Comparison of ENCODE assay signal across 1 fruit fly cellular context in genomic region chr3R:6919974-6920373, dm6.
TF ChIP-seq lines count a peak whose summit lies in the region.

No protein-coding gene starts in this region.

TF ChIP-seq in whole organism, embryonic, 481 proteins besides CTCF, POLR2A, EP300 and RAD21 (continued from another document and continues in another):
- TF ChIP-seq CG14667 (GFP tag; IDR thresholded peaks at IDR 0.05; lab: Robert Waterston, UW) (peak; percentile 58), vvl (GFP tag; IDR thresholded peaks at IDR 0.05; lab: Robert Waterston, UW) (peak; percentile 79), Gsc (GFP tag; IDR thresholded peaks at IDR 0.05; lab: Robert Waterston, UW) (peak; percentile 30; the same call in 1 of the 2 replicates), CG3838 (GFP tag; optimal IDR thresholded peaks at IDR 0.05; lab: Kevin White, UChicago) (no peak), Nf-YC (tag; optimal IDR thresholded peaks at IDR 0.05; lab: Kevin White, UChicago) (peak; percentile 49), Asciz (GFP tag; optimal IDR thresholded peaks at IDR 0.05; lab: Kevin White, UChicago) (peak; percentile 65), CG8290 (GFP tag; optimal IDR thresholded peaks at IDR 0.05; lab: Kevin White, UChicago) (no peak), CG8290 (tag; optimal IDR thresholded peaks at IDR 0.05; lab: Kevin White, UChicago) (no peak), gce (GFP tag; IDR thresholded peaks at IDR 0.05; lab: Robert Waterston, UW) (0 out of 3 replicates have a peak, but pooled peaks have one; percentile 68), salm (tag; optimal IDR thresholded peaks at IDR 0.05; lab: Kevin White, UChicago) (peak; percentile 4), CG9215 (GFP tag; IDR thresholded peaks at IDR 0.05; lab: Robert Waterston, UW) (peak; percentile 45; the same call in 1 of the 2 replicates), wor (GFP tag; IDR thresholded peaks at IDR 0.05; lab: Robert Waterston, UW) (peak; percentile 49), fd102C (GFP tag; optimal IDR thresholded peaks at IDR 0.05; lab: Kevin White, UChicago) (no peak), row (GFP tag; IDR thresholded peaks at IDR 0.05; lab: Robert Waterston, UW) (peak; percentile 78), slp2 (GFP tag; optimal IDR thresholded peaks at IDR 0.05; lab: Kevin White, UChicago) (peak; percentile 54), Optix (GFP tag; IDR thresholded peaks at IDR 0.05; lab: Robert Waterston, UW) (peak; percentile 70), CoRest (tag; optimal IDR thresholded peaks at IDR 0.05; lab: Kevin White, UChicago) (peak; percentile 66), Mes4 (GFP tag; optimal IDR thresholded peaks at IDR 0.05; lab: Kevin White, UChicago) (no peak), btn (GFP tag; optimal IDR thresholded peaks at IDR 0.05; lab: Kevin White, UChicago) (peak; percentile 3), sob (GFP tag; IDR thresholded peaks at IDR 0.05; lab: Robert Waterston, UW) (peak; percentile 67), crol (GFP tag; IDR thresholded peaks at IDR 0.05; lab: Robert Waterston, UW) (0 out of 2 replicates have a peak, but pooled peaks have one; percentile 16), kay (GFP tag; optimal IDR thresholded peaks at IDR 0.05; lab: Kevin White, UChicago) (no peak), HLHmδ (GFP tag; optimal IDR thresholded peaks at IDR 0.05; lab: Kevin White, UChicago) (no peak), CG12659 (GFP tag; optimal IDR thresholded peaks at IDR 0.05; lab: Kevin White, UChicago) (peak; percentile 40), Antp (GFP tag; optimal IDR thresholded peaks at IDR 0.05; lab: Kevin White, UChicago) (peak; percentile 39), CG13123 (GFP tag; optimal IDR thresholded peaks at IDR 0.05; lab: Kevin White, UChicago) (no peak), CG17802 (tag; optimal IDR thresholded peaks at IDR 0.05; lab: Kevin White, UChicago) (no peak), CG6254 (GFP tag; optimal IDR thresholded peaks at IDR 0.05; lab: Kevin White, UChicago) (peak; percentile 42), CG11085 (GFP tag; IDR thresholded peaks at IDR 0.05; lab: Robert Waterston, UW) (no peak; the same call in 1 of the 2 replicates), Fer2 (tag; optimal IDR thresholded peaks at IDR 0.05; lab: Kevin White, UChicago) (no peak), inv (GFP tag; IDR thresholded peaks at IDR 0.05; lab: Robert Waterston, UW; ENCODE audit: partially characterized antibody) (no peak), Doc3 (GFP tag; IDR thresholded peaks at IDR 0.05; lab: Robert Waterston, UW; ENCODE audit: partially characterized antibody) (no peak), kah (GFP tag; optimal IDR thresholded peaks at IDR 0.05; lab: Kevin White, UChicago) (peak; percentile 33), bowl (GFP tag; IDR thresholded peaks at IDR 0.05; lab: Robert Waterston, UW) (peak; percentile 19; the same call in 1 of the 2 replicates), CG2116 (GFP tag; optimal IDR thresholded peaks at IDR 0.05; lab: Kevin White, UChicago) (peak; percentile 2), CG2120 (GFP tag; optimal IDR thresholded peaks at IDR 0.05; lab: Kevin White, UChicago) (peak; percentile 60), ERR (GFP tag; optimal IDR thresholded peaks at IDR 0.05; lab: Kevin White, UChicago) (no peak), eyg (GFP tag; optimal IDR thresholded peaks at IDR 0.05; lab: Kevin White, UChicago) (peak; percentile 5), Dip2 (GFP tag; IDR thresholded peaks at IDR 0.05; lab: Robert Waterston, UW) (no peak), stwl (tag; optimal IDR thresholded peaks at IDR 0.05; lab: Kevin White, UChicago) (no peak), pita (GFP tag; optimal IDR thresholded peaks at IDR 0.05; lab: Kevin White, UChicago) (no peak), oc (tag; optimal IDR thresholded peaks at IDR 0.05; lab: Kevin White, UChicago) (peak; percentile 63), CG7839 (tag; optimal IDR thresholded peaks at IDR 0.05; lab: Kevin White, UChicago) (peak; percentile 73), insv (GFP tag; optimal IDR thresholded peaks at IDR 0.05; lab: Kevin White, UChicago) (no peak), CG13296 (GFP tag; optimal IDR thresholded peaks at IDR 0.05; lab: Kevin White, UChicago) (no peak), nmo (GFP tag; optimal IDR thresholded peaks at IDR 0.05; lab: Kevin White, UChicago) (peak; percentile 70), ranshi (GFP tag; IDR thresholded peaks at IDR 0.05; lab: Robert Waterston, UW) (peak; percentile 75), Spps (tag; optimal IDR thresholded peaks at IDR 0.05; lab: Kevin White, UChicago) (no peak), cwo (GFP tag; optimal IDR thresholded peaks at IDR 0.05; lab: Kevin White, UChicago) (peak; percentile 43), Poxn (GFP tag; IDR thresholded peaks at IDR 0.05; lab: Robert Waterston, UW) (no peak), CG6813 (GFP tag; optimal IDR thresholded peaks at IDR 0.05; lab: Kevin White, UChicago) (peak; percentile 29), gsb-n (tag; optimal IDR thresholded peaks at IDR 0.05; lab: Kevin White, UChicago) (peak; percentile 57), CG6689 (GFP tag; IDR thresholded peaks at IDR 0.05; lab: Robert Waterston, UW) (peak; percentile 76), CG16863 (GFP tag; optimal IDR thresholded peaks at IDR 0.05; lab: Kevin White, UChicago) (peak; percentile 44), HLH4C (GFP tag; IDR thresholded peaks at IDR 0.05; lab: Robert Waterston, UW; ENCODE audit: partially characterized antibody) (no peak), trh (GFP tag; optimal IDR thresholded peaks at IDR 0.05; lab: Kevin White, UChicago) (peak; percentile 41), Pdp1 (GFP tag; optimal IDR thresholded peaks at IDR 0.05; lab: Kevin White, UChicago) (peak; percentile 51 to 55), H15 (GFP tag; IDR thresholded peaks at IDR 0.05; lab: Robert Waterston, UW) (peak; percentile 70), crp (GFP tag; optimal IDR thresholded peaks at IDR 0.05; lab: Kevin White, UChicago) (no peak), sens-2 (GFP tag; IDR thresholded peaks at IDR 0.05; lab: Robert Waterston, UW) (peak; percentile 71), Nf-YA (GFP tag; IDR thresholded peaks at IDR 0.05; lab: Robert Waterston, UW) (0 out of 2 replicates have a peak, but pooled peaks have one; percentile 23), D19A (tag; optimal IDR thresholded peaks at IDR 0.05; lab: Kevin White, UChicago) (peak; percentile 40), CG31388 (GFP tag; optimal IDR thresholded peaks at IDR 0.05; lab: Kevin White, UChicago) (no peak), slou (GFP tag; optimal IDR thresholded peaks at IDR 0.05; lab: Kevin White, UChicago) (no peak), CG14014 (GFP tag; IDR thresholded peaks at IDR 0.05; lab: Robert Waterston, UW) (peak; percentile 64), Lim3 (GFP tag; IDR thresholded peaks at IDR 0.05; lab: Robert Waterston, UW) (0 out of 2 replicates have a peak, but pooled peaks have one; percentile 37), CG34422 (GFP tag; IDR thresholded peaks at IDR 0.05; lab: Robert Waterston, UW) (peak; percentile 72; the same call in 2 of the 3 replicates), CG12071 (GFP tag; optimal IDR thresholded peaks at IDR 0.05; lab: Kevin White, UChicago) (peak; percentile 46), Meics (GFP tag; optimal IDR thresholded peaks at IDR 0.05; lab: Kevin White, UChicago) (peak; percentile 57), nerfin-1 (tag; optimal IDR thresholded peaks at IDR 0.05; lab: Kevin White, UChicago) (peak; percentile 52), Dref (GFP tag; IDR thresholded peaks at IDR 0.05; lab: Robert Waterston, UW) (no peak), dmrt11E (tag; optimal IDR thresholded peaks at IDR 0.05; lab: Kevin White, UChicago) (peak; percentile 50), Sin3A (optimal IDR thresholded peaks at IDR 0.05; lab: Kevin White, UChicago) (no peak), bbx (GFP tag; IDR thresholded peaks at IDR 0.05; lab: Robert Waterston, UW; ENCODE audit: partially characterized antibody) (no peak), CG3281 (GFP tag; optimal IDR thresholded peaks at IDR 0.05; lab: Kevin White, UChicago) (peak; percentile 30), cato (GFP tag; optimal IDR thresholded peaks at IDR 0.05; lab: Kevin White, UChicago; ENCODE audit: borderline replicate concordance) (no peak), CG12219 (GFP tag; optimal IDR thresholded peaks at IDR 0.05; lab: Kevin White, UChicago) (peak; percentile 56), Kr (GFP tag; optimal IDR thresholded peaks at IDR 0.05; lab: Kevin White, UChicago) (no peak), CG7271 (tag; optimal IDR thresholded peaks at IDR 0.05; lab: Kevin White, UChicago) (no peak), Aef1 (GFP tag; IDR thresholded peaks at IDR 0.05; lab: Robert Waterston, UW) (peak; percentile 70), knrl (GFP tag; IDR thresholded peaks at IDR 0.05; lab: Robert Waterston, UW; ENCODE audit: partially characterized antibody) (no peak), Jarid2 (GFP tag; optimal IDR thresholded peaks at IDR 0.05; lab: Kevin White, UChicago) (peak; percentile 27), CG15011 (GFP tag; optimal IDR thresholded peaks at IDR 0.05; lab: Kevin White, UChicago) (peak; percentile 27), dm (GFP tag; optimal IDR thresholded peaks at IDR 0.05; lab: Kevin White, UChicago) (peak; percentile 22), CG1792 (GFP tag; optimal IDR thresholded peaks at IDR 0.05; lab: Kevin White, UChicago) (peak; percentile 3), CG7928 (GFP tag; optimal IDR thresholded peaks at IDR 0.05; lab: Kevin White, UChicago) (no peak), en (GFP tag; optimal IDR thresholded peaks at IDR 0.05; lab: Kevin White, UChicago) (no peak), CG12391 (tag; optimal IDR thresholded peaks at IDR 0.05; lab: Kevin White, UChicago) (peak; percentile 62), CG10979 (tag; optimal IDR thresholded peaks at IDR 0.05; lab: Kevin White, UChicago) (peak; percentile 74), CG15073 (GFP tag; optimal IDR thresholded peaks at IDR 0.05; lab: Kevin White, UChicago) (no peak), PHDP (tag; optimal IDR thresholded peaks at IDR 0.05; lab: Kevin White, UChicago) (peak; percentile 34), CG33557 (GFP tag; optimal IDR thresholded peaks at IDR 0.05; lab: Kevin White, UChicago) (no peak), Camta (GFP tag; optimal IDR thresholded peaks at IDR 0.05; lab: Kevin White, UChicago) (peak; percentile 44), Doc2 (GFP tag; IDR thresholded peaks at IDR 0.05; lab: Robert Waterston, UW) (no peak), Neu2 (GFP tag; optimal IDR thresholded peaks at IDR 0.05; lab: Kevin White, UChicago; ENCODE audit: borderline replicate concordance) (no peak), Scr (GFP tag; IDR thresholded peaks at IDR 0.05; lab: Robert Waterston, UW; ENCODE audit: partially characterized antibody) (no peak), Max (GFP tag; optimal IDR thresholded peaks at IDR 0.05; lab: Kevin White, UChicago) (peak; percentile 35), Rfx (GFP tag; IDR thresholded peaks at IDR 0.05; lab: Robert Waterston, UW) (peak; percentile 66), Drgx (GFP tag; IDR thresholded peaks at IDR 0.05; lab: Robert Waterston, UW) (peak; percentile 70), Hmr (GFP tag; optimal IDR thresholded peaks at IDR 0.05; lab: Kevin White, UChicago) (peak; percentile 45), Hey (tag; optimal IDR thresholded peaks at IDR 0.05; lab: Kevin White, UChicago) (no peak), CG11456 (GFP tag; IDR thresholded peaks at IDR 0.05; lab: Robert Waterston, UW) (peak; percentile 75; the same call in 2 of the 3 replicates), pzg (GFP tag; optimal IDR thresholded peaks at IDR 0.05; lab: Kevin White, UChicago) (no peak), B-H1 (GFP tag; IDR thresholded peaks at IDR 0.05; lab: Robert Waterston, UW) (peak; percentile 56), CG1603 (tag; optimal IDR thresholded peaks at IDR 0.05; lab: Kevin White, UChicago) (peak; percentile 56), CG17385 (GFP tag; optimal IDR thresholded peaks at IDR 0.05; lab: Kevin White, UChicago) (peak; percentile 54), sr (GFP tag; IDR thresholded peaks at IDR 0.05; lab: Robert Waterston, UW) (no peak; the same call in 2 of the 3 replicates), Six4 (GFP tag; optimal IDR thresholded peaks at IDR 0.05; lab: Kevin White, UChicago) (peak; percentile 45), sim (GFP tag; IDR thresholded peaks at IDR 0.05; lab: Robert Waterston, UW) (peak; percentile 56; the same call in 1 of the 2 replicates), CG34224 (GFP tag; IDR thresholded peaks at IDR 0.05; lab: Robert Waterston, UW; ENCODE audit: partially characterized antibody) (no peak), D (optimal IDR thresholded peaks at IDR 0.05; lab: Kevin White, UChicago) (no peak), D (GFP tag; optimal IDR thresholded peaks at IDR 0.05; lab: Kevin White, UChicago) (peak; percentile 53), aop (GFP tag; IDR thresholded peaks at IDR 0.05; lab: Robert Waterston, UW) (no peak), CG12744 (GFP tag; optimal IDR thresholded peaks at IDR 0.05; lab: Kevin White, UChicago) (no peak), ap (GFP tag; IDR thresholded peaks at IDR 0.05; lab: Robert Waterston, UW) (peak; percentile 50; the same call in 1 of the 2 replicates), eve (GFP tag; optimal IDR thresholded peaks at IDR 0.05; lab: Kevin White, UChicago) (peak in 1 of 2 experiments; percentile 66), CG32532 (GFP tag; IDR thresholded peaks at IDR 0.05; lab: Robert Waterston, UW) (peak; percentile 63; the same call in 1 of the 2 replicates), CG8924 (tag; optimal IDR thresholded peaks at IDR 0.05; lab: Kevin White, UChicago) (peak; percentile 57), CG9932 (GFP tag; IDR thresholded peaks at IDR 0.05; lab: Robert Waterston, UW) (peak; percentile 59), Elba2 (GFP tag; optimal IDR thresholded peaks at IDR 0.05; lab: Kevin White, UChicago) (no peak), CG10543 (GFP tag; optimal IDR thresholded peaks at IDR 0.05; lab: Kevin White, UChicago) (peak; percentile 20), CG10431 (GFP tag; optimal IDR thresholded peaks at IDR 0.05; lab: Kevin White, UChicago) (no peak), CG2712 (tag; optimal IDR thresholded peaks at IDR 0.05; lab: Kevin White, UChicago) (peak; percentile 78), CG8281 (tag; optimal IDR thresholded peaks at IDR 0.05; lab: Kevin White, UChicago) (peak; percentile 15), CG31224 (GFP tag; IDR thresholded peaks at IDR 0.05; lab: Robert Waterston, UW) (no peak), pfk (GFP tag; optimal IDR thresholded peaks at IDR 0.05; lab: Kevin White, UChicago) (no peak), TFAM (GFP tag; optimal IDR thresholded peaks at IDR 0.05; lab: Kevin White, UChicago) (no peak), CG4707 (GFP tag; optimal IDR thresholded peaks at IDR 0.05; lab: Kevin White, UChicago) (peak; percentile 1), caup (GFP tag; optimal IDR thresholded peaks at IDR 0.05; lab: Kevin White, UChicago; ENCODE audit: severe bottlenecking) (peak; percentile 42), NK7.1 (GFP tag; optimal IDR thresholded peaks at IDR 0.05; lab: Kevin White, UChicago) (peak; percentile 29), cas (GFP tag; IDR thresholded peaks at IDR 0.05; lab: Robert Waterston, UW) (no peak; the same call in 1 of the 2 replicates)
